Worm (Caenorhabditis elegans): Measurements from ENCODE around the gene Y39E4B.5.

DNA sequence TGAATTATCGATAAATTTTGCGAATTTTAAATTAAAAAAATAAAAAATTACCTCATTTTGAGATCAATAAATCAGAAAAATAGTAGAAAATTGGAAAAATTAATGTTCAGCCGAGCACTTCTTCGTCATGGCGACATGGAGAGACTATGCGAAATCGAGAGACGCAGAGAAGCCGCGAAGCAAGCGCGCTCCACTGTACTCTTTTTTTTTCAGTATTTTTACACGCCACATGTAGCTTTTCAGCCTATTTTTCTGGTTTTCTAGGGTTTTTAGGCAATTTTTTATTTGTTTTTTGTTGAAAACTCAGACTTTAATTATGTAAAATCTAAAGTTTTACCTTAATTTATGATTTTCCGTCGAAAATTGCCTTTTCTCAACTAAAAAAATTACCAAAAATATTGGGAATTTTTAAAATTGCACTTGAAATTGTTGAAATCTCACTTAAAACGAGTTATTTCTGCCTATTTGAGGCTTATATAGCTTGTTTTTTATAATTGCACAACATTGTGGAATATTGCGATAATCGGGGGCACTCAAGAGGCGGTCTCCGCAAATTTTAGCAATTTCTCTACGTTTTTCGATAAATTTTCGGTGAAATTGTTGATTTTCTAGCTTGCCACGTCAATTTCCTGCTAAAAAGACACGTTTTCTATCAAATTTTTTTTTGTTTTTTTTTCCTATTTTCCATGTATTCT lies 16.9 kb upstream of the Y39E4B.5 start, which contains the start of gene Y39E4B.10:
- no peak for TF ChIP-seq mxl-1 (tag; optimal IDR thresholded peaks at IDR 0.05)
- no peak for TF ChIP-seq bed-2 (GFP tag; IDR thresholded peaks at IDR 0.05)
- no peak for TF ChIP-seq nhr-90 (tag; optimal IDR thresholded peaks at IDR 0.05)
- TF ChIP-seq ZK185.1 (tag; optimal IDR thresholded peaks at IDR 0.05; ENCODE audit: poor library complexity, severe bottlenecking) = no peak
- TF ChIP-seq egrh-3 (GFP tag; IDR thresholded peaks at IDR 0.05) = no peak
- TF ChIP-seq fkh-3 (tag; optimal IDR thresholded peaks at IDR 0.05) = no peak
- TF ChIP-seq unc-130 (GFP tag; optimal IDR thresholded peaks at IDR 0.05) = no peak
- TF ChIP-seq attf-6 (GFP tag; IDR thresholded peaks at IDR 0.05) = no peak
- TF ChIP-seq F33H1.4 (GFP tag; IDR thresholded peaks at IDR 0.05) = no peak; the same call in 1 of the 2 replicates
- no peak for TF ChIP-seq F39B2.1 (GFP tag; IDR thresholded peaks at IDR 0.05)
- TF ChIP-seq mes-4 (tag; optimal IDR thresholded peaks at IDR 0.05) = no peak
- no peak for TF ChIP-seq him-1 (tag; optimal IDR thresholded peaks at IDR 0.05)
- TF ChIP-seq ama-1 (optimal IDR thresholded peaks at IDR 0.05) = no peak
- no peak for TF ChIP-seq ama-1 (GFP tag; optimal IDR thresholded peaks at IDR 0.05)

Data from whole organism, young adult.